Worm (Caenorhabditis elegans): ENCODE measurements around the gene pafo-1.

DNA sequence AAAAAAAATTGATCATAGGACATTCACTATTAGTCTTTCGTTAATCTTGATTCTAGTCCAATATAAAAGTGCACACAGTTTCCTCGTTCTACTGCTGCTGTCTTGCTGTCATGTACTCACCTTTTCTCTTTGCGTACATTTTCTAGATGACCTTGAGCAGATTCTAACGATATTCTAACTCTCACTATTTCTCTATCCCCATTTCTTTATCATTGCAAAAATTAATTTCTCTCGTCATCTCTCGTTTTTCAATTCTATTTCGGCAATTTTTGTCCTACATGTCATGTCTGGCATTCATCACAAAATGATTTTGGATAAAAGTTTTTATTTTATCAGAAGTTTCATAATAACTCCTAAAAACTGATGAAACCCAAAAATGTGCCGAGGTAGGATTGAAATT is 12.7 kb upstream of the pafo-1 start, which contains the start of gene ttll-5:
- no peak for TF ChIP-seq F13H6.1 (tag; optimal IDR thresholded peaks at IDR 0.05)
- no peak for TF ChIP-seq tbx-2 (tag; optimal IDR thresholded peaks at IDR 0.05)
- TF ChIP-seq dmd-4 (tag; optimal IDR thresholded peaks at IDR 0.05; ENCODE audit: borderline replicate concordance), result no peak
- TF ChIP-seq unc-86 (tag; optimal IDR thresholded peaks at IDR 0.05), result no peak

Measured in whole organism, late embryonic.